Fruit fly (Drosophila melanogaster) whole organism, embryonic: ENCODE results near the gene mRpS18B.

ENCODE experiments used
- B-H2 ChIP-seq: fragments of 200-800 bp; sonication (Bioruptor generic); optimal IDR thresholded peaks from 2 replicates; lab custom pipeline; 2018; ENCODE audit warnings: missing biosample characterization, mild to moderate bottlenecking, missing genetic modification characterization
- CG10431 ChIP-seq: fragments of 200-800 bp; sonication (Bioruptor generic); optimal IDR thresholded peaks from 3 replicates; lab custom pipeline; 2018; ENCODE audit warnings: missing biosample characterization, mild to moderate bottlenecking, missing genetic modification characterization
- CG10543 ChIP-seq: fragments of 200-800 bp; sonication (Bioruptor generic); optimal IDR thresholded peaks from 3 replicates; lab custom pipeline; 2017; ENCODE audit warnings: missing biosample characterization, mild to moderate bottlenecking, missing genetic modification characterization, moderate library complexity
- CG13296 ChIP-seq: fragments of 200-800 bp; sonication (Bioruptor generic); optimal IDR thresholded peaks from 3 replicates; lab custom pipeline; 2018; ENCODE audit warnings: missing biosample characterization, mild to moderate bottlenecking, missing genetic modification characterization
- CG14441 ChIP-seq: fragments of 200-800 bp; sonication (Bioruptor generic); IDR thresholded peaks from 2 replicates; pipeline ENCODE4 v1.3.6; 2022; ENCODE audit warnings: missing biosample characterization, missing genetic modification characterization
- CG15696 ChIP-seq: fragments of 200-800 bp; sonication (Bioruptor generic); optimal IDR thresholded peaks from 2 replicates; lab custom pipeline; 2019; ENCODE audit warnings: missing biosample characterization, mild to moderate bottlenecking, missing genetic modification characterization, moderate library complexity
- CG17359 ChIP-seq: fragments of 200-800 bp; sonication (Bioruptor generic); optimal IDR thresholded peaks from 3 replicates; lab custom pipeline; 2018; ENCODE audit warnings: missing biosample characterization, mild to moderate bottlenecking, missing genetic modification characterization, moderate library complexity
- CG18476 ChIP-seq: fragments of 200-800 bp; sonication (Bioruptor generic); optimal IDR thresholded peaks from 2 replicates; lab custom pipeline; 2016; ENCODE audit warnings: missing biosample characterization, mild to moderate bottlenecking, missing genetic modification characterization
- CG2678 ChIP-seq: fragments of 200-800 bp; sonication (Bioruptor generic); optimal IDR thresholded peaks from 3 replicates; lab custom pipeline; 2019; ENCODE audit warnings: missing biosample characterization, mild to moderate bottlenecking, missing genetic modification characterization, moderate library complexity
- CG31388 ChIP-seq: fragments of 200-800 bp; sonication (Bioruptor generic); optimal IDR thresholded peaks from 2 replicates; lab custom pipeline; 2016; ENCODE audit warnings: missing biosample characterization, missing genetic modification characterization
- CG3726 ChIP-seq: fragments of 200-800 bp; sonication (Bioruptor generic); IDR thresholded peaks from 3 replicates; pipeline ENCODE4, ENCODE4 v1.3.6; 2022; ENCODE audit warnings: missing biosample characterization, missing genetic modification characterization
- CG4328 ChIP-seq: fragments of 200-800 bp; sonication (Bioruptor generic); optimal IDR thresholded peaks from 3 replicates; lab custom pipeline; 2017; ENCODE audit warnings: missing biosample characterization, missing genetic modification reagents, missing genetic modification characterization
- CG4707 ChIP-seq: fragments of 200-800 bp; sonication (Bioruptor generic); optimal IDR thresholded peaks from 2 replicates; lab custom pipeline; 2018; ENCODE audit warnings: missing biosample characterization, mild to moderate bottlenecking, missing genetic modification characterization, moderate library complexity
- CG5180 ChIP-seq: fragments of 200-800 bp; sonication (Bioruptor generic); optimal IDR thresholded peaks from 3 replicates; lab custom pipeline; 2017; ENCODE audit warnings: missing biosample characterization, missing genetic modification characterization, mild to moderate bottlenecking, moderate library complexity, missing genetic modification reagents
- CG5245 ChIP-seq: fragments of 200-800 bp; sonication (Bioruptor generic); optimal IDR thresholded peaks from 3 replicates; lab custom pipeline; 2016; ENCODE audit warnings: missing biosample characterization, missing genetic modification characterization
- CG6272 ChIP-seq: fragments of 200-800 bp; sonication (Bioruptor generic); IDR thresholded peaks from 2 replicates; pipeline ENCODE4 v1.3.6; 2022; ENCODE audit warnings: missing biosample characterization, missing genetic modification characterization
- CG6791 ChIP-seq: fragments of 200-800 bp; sonication (Bioruptor generic); IDR thresholded peaks from 3 replicates; pipeline ENCODE4 v1.3.6; 2022; ENCODE audit warnings: missing biosample characterization, missing genetic modification characterization; ENCODE audit not compliant: partially characterized antibody
- CG7556 ChIP-seq: fragments of 200-800 bp; sonication (Bioruptor generic); optimal IDR thresholded peaks from 2 replicates; lab custom pipeline; 2017; ENCODE audit warnings: missing biosample characterization, mild to moderate bottlenecking, missing genetic modification characterization
- CG7839 ChIP-seq: fragments of 200-800 bp; sonication (Bioruptor generic); optimal IDR thresholded peaks from 3 replicates; lab custom pipeline; 2018; ENCODE audit warnings: missing biosample characterization, mild to moderate bottlenecking, missing genetic modification characterization, moderate library complexity
- CG7963 ChIP-seq: fragments of 200-800 bp; sonication (Bioruptor generic); IDR thresholded peaks from 3 replicates; pipeline ENCODE4 v1.3.6; 2022; ENCODE audit warnings: missing biosample characterization, missing genetic modification characterization; ENCODE audit not compliant: partially characterized antibody
- CG8089 ChIP-seq: fragments of 200-800 bp; sonication (Bioruptor generic); optimal IDR thresholded peaks from 3 replicates; lab custom pipeline; 2016; ENCODE audit warnings: missing biosample characterization, missing genetic modification characterization
- CG9215 ChIP-seq: fragments of 200-800 bp; sonication (Bioruptor generic); IDR thresholded peaks from 2 replicates; pipeline ENCODE4 v1.3.6; 2022; ENCODE audit warnings: missing biosample characterization, missing genetic modification characterization
- CG9797 ChIP-seq: fragments of 200-800 bp; sonication (Bioruptor generic); optimal IDR thresholded peaks from 3 replicates; lab custom pipeline; 2018; ENCODE audit warnings: missing biosample characterization, mild to moderate bottlenecking, missing genetic modification characterization
- E2f1 ChIP-seq: fragments of 200-800 bp; sonication (Bioruptor generic); IDR thresholded peaks from 2 replicates; pipeline ENCODE4 v1.3.6; 2022; ENCODE audit warnings: missing biosample characterization, missing genetic modification characterization
- Gug ChIP-seq: fragments of 200-800 bp; sonication (Bioruptor generic); IDR thresholded peaks from 4 replicates; pipeline ENCODE4 v1.3.6; 2022; ENCODE audit warnings: missing biosample characterization, missing genetic modification characterization
- HLH54F ChIP-seq: fragments of 200-800 bp; sonication (Bioruptor generic); optimal IDR thresholded peaks from 3 replicates; lab custom pipeline; 2016; ENCODE audit warnings: missing biosample characterization, missing genetic modification characterization
- HLHmδ ChIP-seq: fragments of 200-800 bp; sonication (Bioruptor generic); optimal IDR thresholded peaks from 2 replicates; lab custom pipeline; 2018; ENCODE audit warnings: missing biosample characterization, mild to moderate bottlenecking, missing genetic modification characterization, moderate library complexity
- Nf-YC ChIP-seq: fragments of 200-800 bp; optimal IDR thresholded peaks from 3 replicates; lab custom pipeline; 2019; ENCODE audit warnings: missing biosample characterization, mild to moderate bottlenecking, missing genetic modification characterization, moderate library complexity
- Rfx ChIP-seq: fragments of 200-800 bp; sonication (Bioruptor generic); IDR thresholded peaks from 2 replicates; pipeline ENCODE4 v1.3.6; 2022; ENCODE audit warnings: missing biosample characterization, missing genetic modification characterization
- Stat92E ChIP-seq, 3 experiments: fragments of >200 bp in 2 of 3; fragments of 200-800 bp in 1 of 3; sonication (Bioruptor generic) in 1 of 3; optimal IDR thresholded peaks; 2 replicates each; lab custom pipeline; 2017 to 2019; ENCODE audit warnings: missing biosample characterization in 3 of 3, missing genetic modification characterization in 3 of 3, mild to moderate bottlenecking in 1 of 3, moderate library complexity in 1 of 3
- Xbp1 ChIP-seq: fragments of 200-800 bp; sonication (Bioruptor generic); optimal IDR thresholded peaks from 3 replicates; lab custom pipeline; 2016; ENCODE audit warnings: missing biosample characterization, mild to moderate bottlenecking, missing genetic modification characterization
- bbx ChIP-seq: fragments of 200-800 bp; sonication (Bioruptor generic); IDR thresholded peaks from 2 replicates; pipeline ENCODE4 v1.3.6; 2022; ENCODE audit warnings: missing biosample characterization, missing genetic modification characterization; ENCODE audit not compliant: partially characterized antibody
- bcd ChIP-seq: fragments of 200-800 bp; sonication (Bioruptor generic); optimal IDR thresholded peaks from 2 replicates; lab custom pipeline; 2017; ENCODE audit warnings: missing biosample characterization, mild to moderate bottlenecking, missing genetic modification characterization
- bsh ChIP-seq, 2 experiments: fragments of 200-800 bp; sonication (Bioruptor generic); optimal IDR thresholded peaks; 2 replicates each; lab custom pipeline; 2017 to 2018; ENCODE audit warnings: mild to moderate bottlenecking in 2 of 2, missing biosample characterization in 2 of 2, missing genetic modification characterization in 2 of 2, moderate library complexity in 1 of 2
- da ChIP-seq: fragments of 200-800 bp; sonication (Bioruptor generic); optimal IDR thresholded peaks from 2 replicates; lab custom pipeline; 2016; ENCODE audit warnings: missing biosample characterization, missing genetic modification characterization
- dpn ChIP-seq, 2 experiments: fragments of 200-800 bp; sonication (Bioruptor generic); optimal IDR thresholded peaks; 3 replicates each; lab custom pipeline; 2016; ENCODE audit warnings: missing biosample characterization in 2 of 2, missing genetic modification characterization in 2 of 2
- gsb ChIP-seq: fragments of 200-800 bp; sonication (Bioruptor generic); IDR thresholded peaks from 2 replicates; pipeline ENCODE4 v1.3.6; 2022; ENCODE audit warnings: missing biosample characterization, missing genetic modification characterization
- ken ChIP-seq: fragments of 200-800 bp; sonication (Bioruptor generic); IDR thresholded peaks from 3 replicates; pipeline ENCODE4 v1.3.6; 2022; ENCODE audit warnings: missing biosample characterization, missing genetic modification characterization
- lov ChIP-seq, 2 experiments: fragments of 200-800 bp in 1 of 2; fragments of >200 bp in 1 of 2; sonication (Bioruptor generic) in 1 of 2; IDR thresholded peaks in 1 of 2; optimal IDR thresholded peaks in 1 of 2; 2 replicates in 1 of 2; 3 replicates in 1 of 2; pipeline versions ENCODE4 v1.3.6 to Lab custom; 2017 to 2022; ENCODE audit warnings: missing biosample characterization in 1 of 2, missing genetic modification characterization in 1 of 2
- otp ChIP-seq: fragments of 200-800 bp; sonication (Bioruptor generic); IDR thresholded peaks from 3 replicates; pipeline ENCODE4, ENCODE4 v1.3.6; 2022; ENCODE audit warnings: missing biosample characterization, missing genetic modification characterization
- ro ChIP-seq: fragments of 200-800 bp; sonication (Bioruptor generic); IDR thresholded peaks from 2 replicates; pipeline ENCODE4 v1.3.6; 2022; ENCODE audit warnings: missing biosample characterization, missing genetic modification characterization
- sc ChIP-seq, 3 experiments: fragments of >200 bp in 2 of 3; fragments of 200-800 bp in 1 of 3; sonication (Bioruptor generic) in 1 of 3; optimal IDR thresholded peaks; 2 replicates in 2 of 3; 3 replicates in 1 of 3; lab custom pipeline; 2017; ENCODE audit warnings: mild to moderate bottlenecking in 1 of 3, missing biosample characterization in 1 of 3, missing genetic modification characterization in 1 of 3, missing genetic modification reagents in 1 of 3
- tx ChIP-seq: fragments of 200-800 bp; sonication (Bioruptor generic); optimal IDR thresholded peaks from 2 replicates; lab custom pipeline; 2016; ENCODE audit warnings: missing biosample characterization, missing genetic modification characterization
- unpg ChIP-seq: fragments of 200-800 bp; sonication (Bioruptor generic); optimal IDR thresholded peaks from 3 replicates; lab custom pipeline; 2018; ENCODE audit warnings: missing biosample characterization, mild to moderate bottlenecking, missing genetic modification characterization, moderate library complexity

Gene mRpS18B

dm6 chr2L:20077423-20078401, 19.3 kb downstream of the mRpS18B start (continued):
- TF ChIP-seq HLH54F (no peak), CG17359 (no peak), CG5245 (no peak)

DNA sequence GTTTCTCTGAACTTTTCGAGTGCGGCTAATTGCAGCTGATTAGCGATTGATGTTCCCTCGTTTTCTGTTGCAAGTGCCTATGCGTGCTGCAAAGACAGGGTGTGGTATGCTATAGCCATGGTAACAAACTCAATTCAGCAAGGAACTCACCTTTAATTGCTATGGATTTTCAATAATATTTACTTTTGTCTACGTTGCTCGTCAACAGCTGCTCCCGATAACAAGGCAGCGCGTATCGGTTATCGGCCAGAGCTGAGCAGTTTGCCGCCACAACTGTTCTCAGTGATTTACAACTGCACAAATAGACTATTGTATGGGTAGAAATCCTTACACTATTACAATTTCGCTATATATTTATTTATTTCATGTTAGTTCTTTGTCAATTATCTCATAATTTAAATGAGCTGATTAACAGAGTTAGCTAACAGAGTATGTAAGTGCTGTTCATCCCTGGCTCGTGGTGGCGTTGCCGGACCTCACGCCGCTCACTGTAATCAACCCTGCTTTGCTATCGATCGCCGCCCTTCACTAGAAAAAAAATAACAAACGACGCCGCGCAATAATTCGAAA, 21.7 kb downstream of the mRpS18B start, which contains the start of the genes pr and neb:
pr (minus strand) TSS at position 225 of the 570 bp plus-strand sequence.
neb (plus strand) TSS at position 524 of the 570 bp plus-strand sequence.
- TF ChIP-seq CG18476 (GFP tag; lab: Kevin White, UChicago) (peak; percentile 55), CG10431 (GFP tag; lab: Kevin White, UChicago) (no peak), bcd (GFP tag; lab: Kevin White, UChicago) (peak; percentile 32), CG10543 (GFP tag; lab: Kevin White, UChicago) (no peak), otp (GFP tag; lab: Robert Waterston, UW) (peak; percentile 17; the same call in 1 of the 3 replicates), CG5245 (peak; percentile 42), CG6791 (GFP tag; lab: Robert Waterston, UW) (no peak), CG4707 (GFP tag; lab: Kevin White, UChicago) (no peak), unpg (GFP tag; lab: Kevin White, UChicago) (peak; percentile 66), CG9797 (GFP tag; lab: Kevin White, UChicago) (peak; percentile 34), Stat92E (GFP tag; optimal IDR thresholded peaks at IDR 0.05; lab: Kevin White, UChicago) (peak in 1 of 3 experiments; percentile 3), HLHmδ (GFP tag; lab: Kevin White, UChicago) (no peak), dpn (GFP tag; optimal IDR thresholded peaks at IDR 0.05; lab: Kevin White, UChicago) (peak; percentile 51 to 55), CG9215 (GFP tag; lab: Robert Waterston, UW) (no peak), Rfx (GFP tag; lab: Robert Waterston, UW) (peak; percentile 84), CG14441 (GFP tag; lab: Robert Waterston, UW) (no peak), bbx (GFP tag; lab: Robert Waterston, UW) (no peak; the same call in 1 of the 2 replicates), sc (optimal IDR thresholded peaks at IDR 0.05; lab: Kevin White, UChicago) (no peak), sc (GFP tag; optimal IDR thresholded peaks at IDR 0.05; lab: Kevin White, UChicago) (peak; percentile 27), CG7839 (tag; lab: Kevin White, UChicago) (peak; percentile 71), gsb (GFP tag; lab: Robert Waterston, UW) (no peak), tx (GFP tag; lab: Kevin White, UChicago) (no peak), ken (GFP tag; lab: Robert Waterston, UW) (peak; percentile 64; the same call in 2 of the 3 replicates), CG7963 (GFP tag; lab: Robert Waterston, UW) (no peak), B-H2 (GFP tag; lab: Kevin White, UChicago) (peak; percentile 51), CG31388 (peak; percentile 33), E2f1 (GFP tag; lab: Robert Waterston, UW) (no peak), CG8089 (GFP tag; lab: Kevin White, UChicago) (no peak), da (GFP tag; lab: Kevin White, UChicago) (no peak), Xbp1 (GFP tag; lab: Kevin White, UChicago) (peak; percentile 57), Gug (GFP tag; lab: Robert Waterston, UW) (no peak), ro (GFP tag; lab: Robert Waterston, UW) (no peak), CG15696 (tag; lab: Kevin White, UChicago) (no peak), CG7556 (GFP tag; lab: Kevin White, UChicago) (peak; percentile 61), CG13296 (GFP tag; lab: Kevin White, UChicago) (no peak), lov (optimal IDR thresholded peaks at IDR 0.05; lab: Kevin White, UChicago) (no peak), lov (GFP tag; IDR thresholded peaks at IDR 0.05; lab: Robert Waterston, UW) (no peak), CG3726 (GFP tag; lab: Robert Waterston, UW) (no peak), CG4328 (no peak), bsh (GFP tag; optimal IDR thresholded peaks at IDR 0.05; lab: Kevin White, UChicago) (peak in 1 of 2 experiments; percentile 49), Nf-YC (peak; percentile 49), CG5180 (GFP tag; lab: Kevin White, UChicago) (no peak), CG6272 (no peak), CG2678 (tag; lab: Kevin White, UChicago) (peak; percentile 20)
